Worm (Caenorhabditis elegans): ENCODE measurements around the gene lbp-4.

ce11 chrV:7803563-7803962, 16.8 kb upstream of the lbp-4 start:
- no peak for TF ChIP-seq nhr-11 (tag; optimal IDR thresholded peaks at IDR 0.05)
- no peak for TF ChIP-seq fkh-10 (GFP tag; optimal IDR thresholded peaks at IDR 0.05)
- TF ChIP-seq ama-1 (optimal IDR thresholded peaks at IDR 0.05), result no peak
- TF ChIP-seq ets-4 (tag; optimal IDR thresholded peaks at IDR 0.05), result no peak
- TF ChIP-seq dmd-4 (tag; optimal IDR thresholded peaks at IDR 0.05; ENCODE audit: borderline replicate concordance), result no peak
- no peak for TF ChIP-seq elt-2 (tag; optimal IDR thresholded peaks at IDR 0.05)
- no peak for TF ChIP-seq Y22D7AL.16 (tag; optimal IDR thresholded peaks at IDR 0.05)
- TF ChIP-seq hlh-30 (tag; optimal IDR thresholded peaks at IDR 0.05; ENCODE audit: insufficient read depth), result no peak
- no peak for TF ChIP-seq tbx-2 (tag; optimal IDR thresholded peaks at IDR 0.05)
- TF ChIP-seq mec-3 (tag; optimal IDR thresholded peaks at IDR 0.05; ENCODE audit: borderline replicate concordance), result no peak
- no peak for TF ChIP-seq hlh-15 (tag; optimal IDR thresholded peaks at IDR 0.05)
- TF ChIP-seq sox-4 (tag; optimal IDR thresholded peaks at IDR 0.05), result no peak
- no peak for TF ChIP-seq hlh-13 (GFP tag; optimal IDR thresholded peaks at IDR 0.05)
- no peak for TF ChIP-seq pha-2 (tag; optimal IDR thresholded peaks at IDR 0.05)

Measured in whole organism, late embryonic.